Worm (Caenorhabditis elegans) whole organism, late embryonic: ENCODE measurements around the gene eif-2D.

Experiments used
- F13H6.1 ChIP-seq: sonication (generic microtip); optimal IDR thresholded peaks from 2 replicates; lab custom pipeline; 2016; ENCODE audit warnings: missing genetic modification characterization, missing compliant biosample characterization
- K02D7.2 ChIP-seq: sonication (generic microtip); optimal IDR thresholded peaks from 2 replicates; lab custom pipeline; 2017; ENCODE audit warnings: mild to moderate bottlenecking, missing genetic modification characterization, missing compliant biosample characterization
- K09A11.1 ChIP-seq: sonication (generic microtip); optimal IDR thresholded peaks from 2 replicates; lab custom pipeline; 2017; ENCODE audit warnings: antibody characterized with exemption, mild to moderate bottlenecking, missing genetic modification characterization, missing compliant biosample characterization; ENCODE audit not compliant: insufficient read depth
- Y22D7AL.16 ChIP-seq: sonication (generic microtip); optimal IDR thresholded peaks from 2 replicates; lab custom pipeline; 2016; ENCODE audit warnings: missing genetic modification characterization, missing compliant biosample characterization
- ahr-1 ChIP-seq: sonication (generic microtip); optimal IDR thresholded peaks from 2 replicates; lab custom pipeline; 2016; ENCODE audit warnings: missing genetic modification characterization, missing compliant biosample characterization
- ceh-18 ChIP-seq: sonication (generic microtip); optimal IDR thresholded peaks from 2 replicates; lab custom pipeline; 2016; ENCODE audit warnings: missing genetic modification characterization, missing compliant biosample characterization
- ceh-19 ChIP-seq: fragments of 200-800 bp; sonication (Bioruptor generic); optimal IDR thresholded peaks from 2 replicates; lab custom pipeline; 2018; ENCODE audit warnings: mild to moderate bottlenecking, missing genetic modification characterization, missing compliant biosample characterization
- ceh-2 ChIP-seq: sonication (generic microtip); optimal IDR thresholded peaks from 2 replicates; lab custom pipeline; 2016; ENCODE audit warnings: missing genotype, missing genetic modification characterization, missing compliant biosample characterization
- ceh-22 ChIP-seq: sonication (generic microtip); optimal IDR thresholded peaks from 2 replicates; lab custom pipeline; 2017; ENCODE audit warnings: missing biosample characterization, missing genetic modification characterization
- ceh-24 ChIP-seq: sonication (generic microtip); optimal IDR thresholded peaks from 2 replicates; lab custom pipeline; 2016; ENCODE audit warnings: mild to moderate bottlenecking, missing genetic modification characterization, missing compliant biosample characterization
- ceh-30 ChIP-seq: fragments of 150-350 bp; optimal IDR thresholded peaks from 2 replicates; lab custom pipeline; 2014; ENCODE audit warnings: missing biosample characterization, missing genetic modification characterization
- ceh-31 ChIP-seq: sonication (generic microtip); optimal IDR thresholded peaks from 2 replicates; lab custom pipeline; 2016; ENCODE audit warnings: missing genetic modification characterization, missing compliant biosample characterization
- ceh-34 ChIP-seq: sonication (generic microtip); optimal IDR thresholded peaks from 2 replicates; lab custom pipeline; 2016; ENCODE audit warnings: mild to moderate bottlenecking, missing genetic modification characterization, missing compliant biosample characterization
- ceh-45 ChIP-seq: fragments of 200-800 bp; sonication (Bioruptor generic); IDR thresholded peaks from 2 replicates; pipeline ENCODE4 v1.3.6; 2022; ENCODE audit warnings: missing genetic modification reagents, missing genetic modification characterization, missing compliant biosample characterization
- ceh-48 ChIP-seq: sonication (generic microtip); optimal IDR thresholded peaks from 2 replicates; lab custom pipeline; 2016; ENCODE audit warnings: missing genetic modification characterization, inconsistent platforms, missing compliant biosample characterization
- ceh-6 ChIP-seq: fragments of 200-800 bp; sonication (Bioruptor generic); optimal IDR thresholded peaks from 2 replicates; lab custom pipeline; 2018; ENCODE audit warnings: mild to moderate bottlenecking, missing genetic modification characterization, missing compliant biosample characterization
- ceh-9 ChIP-seq: sonication (generic microtip); optimal IDR thresholded peaks from 2 replicates; lab custom pipeline; 2016; ENCODE audit warnings: mild to moderate bottlenecking, missing genetic modification characterization, inconsistent platforms, missing compliant biosample characterization
- che-1 ChIP-seq: sonication (generic microtip); optimal IDR thresholded peaks from 2 replicates; lab custom pipeline; 2016; ENCODE audit warnings: mild to moderate bottlenecking, missing genetic modification characterization, missing compliant biosample characterization
- dve-1 ChIP-seq: sonication (generic microtip); optimal IDR thresholded peaks from 2 replicates; lab custom pipeline; 2017; ENCODE audit warnings: antibody characterized with exemption, mild to moderate bottlenecking, missing genetic modification characterization, missing compliant biosample characterization
- elt-2 ChIP-seq: sonication (generic microtip); optimal IDR thresholded peaks from 2 replicates; lab custom pipeline; 2016; ENCODE audit warnings: missing genetic modification reagents, missing genetic modification characterization, missing compliant biosample characterization
- eyg-1 ChIP-seq: sonication (generic microtip); optimal IDR thresholded peaks from 2 replicates; lab custom pipeline; 2016; ENCODE audit warnings: missing genotype, missing genetic modification characterization, missing compliant biosample characterization
- fax-1 ChIP-seq: sonication (generic microtip); optimal IDR thresholded peaks from 2 replicates; lab custom pipeline; 2016; ENCODE audit warnings: missing genotype, missing genetic modification characterization, missing compliant biosample characterization
- fkh-10 ChIP-seq: fragments of 150-350 bp; optimal IDR thresholded peaks from 2 replicates; lab custom pipeline; 2014; ENCODE audit warnings: missing biosample characterization, missing genetic modification reagents, missing genetic modification characterization
- gmeb-2 ChIP-seq: sonication (generic microtip); optimal IDR thresholded peaks from 2 replicates; lab custom pipeline; 2016; ENCODE audit warnings: missing genetic modification characterization, inconsistent platforms, missing compliant biosample characterization
- hlh-6 ChIP-seq: sonication (generic microtip); optimal IDR thresholded peaks from 2 replicates; lab custom pipeline; 2016; ENCODE audit warnings: missing genotype, missing genetic modification characterization, missing compliant biosample characterization
- hlh-8 ChIP-seq: sonication (generic microtip); optimal IDR thresholded peaks from 2 replicates; lab custom pipeline; 2016; ENCODE audit warnings: missing genotype, missing genetic modification characterization, missing compliant biosample characterization
- lim-6 ChIP-seq: sonication (generic microtip); optimal IDR thresholded peaks from 2 replicates; lab custom pipeline; 2016; ENCODE audit warnings: missing genetic modification characterization, missing compliant biosample characterization
- lin-11 ChIP-seq: fragments of 200-800 bp; sonication (Bioruptor generic); optimal IDR thresholded peaks from 2 replicates; lab custom pipeline; 2018; ENCODE audit warnings: mild to moderate bottlenecking, missing genetic modification characterization, missing compliant biosample characterization
- madf-2 ChIP-seq: sonication (generic microtip); optimal IDR thresholded peaks from 2 replicates; lab custom pipeline; 2017; ENCODE audit warnings: missing genetic modification characterization, missing compliant biosample characterization
- mec-3 ChIP-seq: sonication (generic microtip); optimal IDR thresholded peaks from 2 replicates; lab custom pipeline; 2016; ENCODE audit warnings: borderline replicate concordance, missing genetic modification characterization, missing compliant biosample characterization
- nhr-232 ChIP-seq: sonication (generic microtip); optimal IDR thresholded peaks from 2 replicates; lab custom pipeline; 2016; ENCODE audit warnings: missing genetic modification characterization, missing compliant biosample characterization
- odd-2 ChIP-seq: sonication (generic microtip); optimal IDR thresholded peaks from 2 replicates; lab custom pipeline; 2017; ENCODE audit warnings: antibody characterized with exemption, mild to moderate bottlenecking, missing genetic modification characterization, missing compliant biosample characterization
- pax-1 ChIP-seq: fragments of 150-350 bp; optimal IDR thresholded peaks from 2 replicates; lab custom pipeline; 2014; ENCODE audit warnings: missing biosample characterization, missing genetic modification characterization
- pha-2 ChIP-seq: sonication (generic microtip); optimal IDR thresholded peaks from 2 replicates; lab custom pipeline; 2017; ENCODE audit warnings: mild to moderate bottlenecking, missing genetic modification characterization, missing compliant biosample characterization
- pha-4 ChIP-seq: fragments of 150-350 bp; optimal IDR thresholded peaks from 2 replicates; lab custom pipeline; 2018; ENCODE audit warnings: missing biosample characterization, missing genetic modification reagents, missing genetic modification characterization
- pqm-1 ChIP-seq: sonication (generic microtip); optimal IDR thresholded peaks from 2 replicates; lab custom pipeline; 2016; ENCODE audit warnings: missing genetic modification characterization, missing compliant biosample characterization
- ref-2 ChIP-seq: sonication (generic microtip); optimal IDR thresholded peaks from 2 replicates; lab custom pipeline; 2016; ENCODE audit warnings: missing genetic modification characterization, missing compliant biosample characterization
- rnt-1 ChIP-seq: sonication (generic microtip); optimal IDR thresholded peaks from 2 replicates; lab custom pipeline; 2016; ENCODE audit warnings: missing genetic modification characterization, missing compliant biosample characterization
- sox-2 ChIP-seq: fragments of 200-800 bp; sonication (Bioruptor generic); IDR thresholded peaks from 2 replicates; pipeline ENCODE4 v1.3.6; 2022; ENCODE audit warnings: missing genetic modification reagents, missing genetic modification characterization, missing compliant biosample characterization
- sox-4 ChIP-seq: sonication (generic microtip); optimal IDR thresholded peaks from 2 replicates; lab custom pipeline; 2017; ENCODE audit warnings: mild to moderate bottlenecking, missing genetic modification characterization, inconsistent platforms, missing compliant biosample characterization
- syd-9 ChIP-seq: sonication (generic microtip); optimal IDR thresholded peaks from 2 replicates; lab custom pipeline; 2016; ENCODE audit warnings: mild to moderate bottlenecking, missing genetic modification characterization, moderate library complexity, missing compliant biosample characterization
- tbx-2 ChIP-seq: sonication (generic microtip); optimal IDR thresholded peaks from 2 replicates; lab custom pipeline; 2016; ENCODE audit warnings: missing genetic modification characterization, missing compliant biosample characterization
- tbx-7 ChIP-seq: sonication (generic microtip); optimal IDR thresholded peaks from 2 replicates; lab custom pipeline; 2016; ENCODE audit warnings: missing genotype, missing genetic modification characterization, missing compliant biosample characterization
- ttx-3 ChIP-seq: sonication (generic microtip); optimal IDR thresholded peaks from 2 replicates; lab custom pipeline; 2016; ENCODE audit warnings: missing genetic modification reagents, missing genetic modification characterization, missing compliant biosample characterization
- unc-3 ChIP-seq, 2 experiments: fragments of 200-800 bp in 1 of 2; sonication (Bioruptor generic) in 1 of 2; sonication (generic microtip) in 1 of 2; conservative IDR thresholded peaks in 1 of 2; optimal IDR thresholded peaks in 1 of 2; 2 replicates each; pipeline versions ENCODE4 v1.3.6 to Lab custom; 2016 to 2022; ENCODE audit warnings: missing compliant biosample characterization in 2 of 2, missing genetic modification characterization in 2 of 2, missing genetic modification reagents in 1 of 2
- unc-55 ChIP-seq: sonication (generic microtip); optimal IDR thresholded peaks from 2 replicates; lab custom pipeline; 2017; ENCODE audit warnings: missing biosample characterization, missing genetic modification reagents, missing genetic modification characterization
- ztf-16 ChIP-seq: sonication (generic microtip); optimal IDR thresholded peaks from 2 replicates; lab custom pipeline; 2017; ENCODE audit warnings: missing genetic modification characterization, missing compliant biosample characterization

The eif-2D gene

DNA sequence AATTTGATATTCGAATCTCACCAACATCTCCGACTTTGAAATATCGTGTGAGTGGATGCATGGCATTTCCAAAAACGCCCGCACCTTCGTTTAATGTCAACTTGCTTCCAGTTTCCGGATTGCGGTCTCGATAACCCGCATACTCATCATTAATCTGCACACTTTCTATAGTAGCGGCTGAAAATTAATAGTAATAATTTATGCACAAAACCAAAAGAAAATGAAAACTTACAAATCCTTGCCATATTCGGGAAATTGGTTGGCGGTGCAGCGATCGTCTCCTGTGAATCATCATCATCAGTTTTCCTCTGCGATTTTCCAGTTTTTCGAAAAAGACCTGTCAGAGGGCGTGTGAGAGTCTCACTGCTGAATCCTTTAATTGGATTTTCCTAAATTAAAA, 31.4 kb upstream of the eif-2D start:
- no peak for TF ChIP-seq ceh-18 (tag; lab: Kevin White, UChicago)
- TF ChIP-seq ceh-2 (tag; lab: Kevin White, UChicago) = no peak
- TF ChIP-seq Y22D7AL.16 (tag; lab: Kevin White, UChicago) = no peak
- TF ChIP-seq ztf-16 (tag; lab: Kevin White, UChicago) = no peak
- no peak for TF ChIP-seq ttx-3
- TF ChIP-seq ceh-19 (GFP tag; lab: Kevin White, UChicago) = no peak
- TF ChIP-seq unc-55 (GFP tag; lab: Kevin White, UChicago) = no peak
- TF ChIP-seq ref-2 (tag; lab: Kevin White, UChicago) = no peak
- TF ChIP-seq lin-11 = no peak
- no peak for TF ChIP-seq pqm-1 (tag; lab: Kevin White, UChicago)
- TF ChIP-seq F13H6.1 (tag; lab: Kevin White, UChicago) = no peak
- no peak for TF ChIP-seq ceh-48
- TF ChIP-seq gmeb-2 (tag; lab: Kevin White, UChicago) = no peak
- no peak for TF ChIP-seq mec-3 (tag; lab: Kevin White, UChicago)
- no peak for TF ChIP-seq ceh-30 (tag; lab: Kevin White, UChicago)
- TF ChIP-seq eyg-1 (tag; lab: Kevin White, UChicago) = no peak
- no peak for TF ChIP-seq che-1 (tag; lab: Kevin White, UChicago)
- no peak for TF ChIP-seq lim-6 (tag; lab: Kevin White, UChicago)
- TF ChIP-seq, all 69 proteins: peak for 0

DNA sequence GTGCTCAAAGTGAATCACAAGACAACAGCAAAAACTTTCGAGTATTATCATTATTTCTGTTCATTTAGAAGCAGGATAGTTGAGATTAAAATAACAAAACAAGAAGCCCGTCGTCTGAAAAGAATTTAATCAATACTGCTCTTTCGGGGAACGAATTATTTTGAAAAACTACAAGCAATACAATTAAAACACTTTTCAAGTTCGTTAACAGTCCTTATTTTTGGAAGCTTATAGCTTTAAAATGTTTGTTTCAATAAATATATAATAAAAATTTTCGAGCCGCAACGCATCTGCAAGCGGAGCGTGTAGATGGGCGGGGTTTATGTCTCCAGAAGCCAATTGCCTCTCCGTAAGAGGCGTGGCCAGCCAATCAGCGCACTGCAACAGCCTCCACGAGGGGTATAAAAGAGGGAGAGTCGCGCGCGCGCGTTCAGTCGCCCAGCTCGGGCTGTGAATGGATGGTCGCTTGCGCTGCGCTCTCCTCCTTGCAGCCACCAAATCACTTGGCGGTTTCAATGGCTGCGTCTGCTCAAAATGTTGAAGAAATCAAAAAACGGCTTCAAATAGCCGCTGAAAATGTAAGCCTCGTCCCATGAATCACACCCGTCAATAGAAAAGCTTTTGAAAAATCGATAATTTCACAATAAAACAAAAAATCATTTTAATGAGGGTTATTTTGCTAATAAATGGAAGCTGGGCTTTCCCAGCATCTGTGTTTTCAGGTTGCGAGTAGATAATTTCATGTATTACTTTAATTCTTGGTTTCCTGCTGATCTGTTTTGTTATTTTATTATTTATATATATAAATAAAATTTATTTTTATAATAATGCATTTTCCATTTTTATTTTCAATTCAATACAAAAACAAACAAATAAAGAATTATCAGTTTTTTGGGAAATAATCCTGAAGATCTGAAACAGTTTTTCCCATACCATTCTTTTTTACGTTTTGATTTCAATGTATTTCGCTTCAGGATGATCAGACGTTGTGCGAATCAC, 30.5 kb upstream of the eif-2D start, which contains the start of the genes ift-43 and mdt-26:
Gene ift-43, minus strand, starts transcription at position 51 of the 999 bp plus-strand sequence.
Gene mdt-26, plus strand, starts transcription at position 446 of the 999 bp plus-strand sequence.
- TF ChIP-seq ceh-24 (tag; lab: Kevin White, UChicago) (no peak), ceh-45 (GFP tag; lab: Robert Waterston, UW) (peak; percentile 58; the same call in 1 of the 2 replicates), sox-4 (tag; lab: Kevin White, UChicago) (peak; percentile 60), dve-1 (tag; lab: Kevin White, UChicago) (peak; percentile 27), fax-1 (tag; lab: Kevin White, UChicago) (no peak), fkh-10 (no peak), sox-2 (GFP tag; lab: Robert Waterston, UW) (peak; percentile 17; the same call in 1 of the 2 replicates), ceh-6 (peak; percentile 33), tbx-7 (tag; lab: Kevin White, UChicago) (peak; percentile 14), syd-9 (tag; lab: Kevin White, UChicago) (peak; percentile 18), ceh-34 (tag; lab: Kevin White, UChicago) (peak; percentile 9), pha-2 (tag; lab: Kevin White, UChicago) (peak; percentile 29), odd-2 (no peak), ahr-1 (tag; lab: Kevin White, UChicago) (no peak), tbx-2 (tag; lab: Kevin White, UChicago) (peak; percentile 73), ztf-16 (tag; lab: Kevin White, UChicago) (no peak), elt-2 (tag; lab: Kevin White, UChicago) (peak; percentile 67), hlh-8 (tag; lab: Kevin White, UChicago) (no peak), nhr-232 (tag; lab: Kevin White, UChicago) (peak; percentile 17), ceh-31 (tag; lab: Kevin White, UChicago) (peak; percentile 78), ceh-30 (tag; lab: Kevin White, UChicago) (no peak), pax-1 (tag; lab: Kevin White, UChicago) (peak; percentile 37), ref-2 (tag; lab: Kevin White, UChicago) (peak; percentile 30), ceh-19 (GFP tag; lab: Kevin White, UChicago) (peak; percentile 4), hlh-6 (tag; lab: Kevin White, UChicago) (no peak), lin-11 (peak; percentile 55), F13H6.1 (tag; lab: Kevin White, UChicago) (no peak), madf-2 (tag; lab: Kevin White, UChicago) (peak; percentile 55), ceh-22 (tag; lab: Kevin White, UChicago) (peak; percentile 53), rnt-1 (tag; lab: Kevin White, UChicago) (peak; percentile 57), ceh-9 (tag; lab: Kevin White, UChicago) (no peak), unc-3 (GFP tag; conservative IDR thresholded peaks at IDR 0.05; lab: Robert Waterston, UW) (0 out of 2 replicates have a peak, but pooled peaks have one; percentile 28), unc-3 (tag; optimal IDR thresholded peaks at IDR 0.05; lab: Kevin White, UChicago) (no peak), K02D7.2 (tag; lab: Kevin White, UChicago) (no peak), Y22D7AL.16 (tag; lab: Kevin White, UChicago) (no peak), K09A11.1 (no peak), unc-55 (GFP tag; lab: Kevin White, UChicago) (peak; percentile 70), pha-4 (no peak)
